Fruit fly (Drosophila melanogaster): ENCODE measurements around the gene TwdlT.

DNA sequence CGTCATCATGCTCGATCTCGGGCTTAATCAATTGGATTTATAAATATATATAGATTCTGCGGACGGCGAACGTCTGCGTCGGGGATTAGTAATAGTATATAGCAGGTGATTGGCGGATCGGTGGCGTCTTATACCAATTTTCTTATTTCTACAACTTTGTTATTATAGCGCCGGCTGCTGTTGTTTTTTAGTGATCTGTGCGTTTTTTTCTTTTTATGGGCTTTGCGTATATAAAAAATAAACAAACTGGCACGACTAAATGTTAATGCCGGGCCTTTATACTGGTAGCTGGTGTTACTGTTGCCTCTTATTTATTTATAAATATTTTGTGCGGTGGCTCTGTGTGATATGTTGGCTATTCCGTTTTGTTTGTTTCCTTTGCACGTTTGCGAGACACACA, 20.2 kb downstream of the TwdlT start:
- TF ChIP-seq cnc (optimal IDR thresholded peaks at IDR 0.05) (no peak), CG7045 (GFP tag; optimal IDR thresholded peaks at IDR 0.05) (no peak), CG33017 (tag; optimal IDR thresholded peaks at IDR 0.05) (no peak), CG5204 (GFP tag; optimal IDR thresholded peaks at IDR 0.05) (no peak), tj (GFP tag; optimal IDR thresholded peaks at IDR 0.05) (no peak), kay (GFP tag; ENCODE audit: borderline replicate concordance) (peak; percentile 75), CG11617 (GFP tag; optimal IDR thresholded peaks at IDR 0.05) (no peak), Crg-1 (GFP tag; optimal IDR thresholded peaks at IDR 0.05) (no peak), CG1620 (GFP tag; optimal IDR thresholded peaks at IDR 0.05) (no peak)

Measured in whole organism, adult.